Worm (Caenorhabditis elegans) whole organism, midembryonic: ENCODE measurements around the gene Y57G11C.38.

Experiments
- cog-1 ChIP-seq: sonication (generic microtip); optimal IDR thresholded peaks from 2 replicates; lab custom pipeline; 2016; ENCODE audit warnings: missing genetic modification characterization, missing compliant biosample characterization
- klf-2 ChIP-seq: fragments of 200-800 bp; sonication (Bioruptor generic); conservative IDR thresholded peaks from 2 replicates; pipeline ENCODE4 v1.3.6; 2022; ENCODE audit warnings: missing genetic modification reagents, missing genetic modification characterization, missing compliant biosample characterization
- tab-1 ChIP-seq: fragments of 200-800 bp; sonication (Bioruptor generic); IDR thresholded peaks from 2 replicates; pipeline ENCODE4 v1.3.6; 2022; ENCODE audit warnings: missing genetic modification characterization, missing compliant biosample characterization
- ztf-23 ChIP-seq: fragments of 200-800 bp; sonication (Bioruptor generic); IDR thresholded peaks from 2 replicates; pipeline ENCODE4 v1.3.6; 2022; ENCODE audit warnings: missing genetic modification reagents, missing genetic modification characterization, missing compliant biosample characterization
- ztf-29 ChIP-seq: fragments of 200-800 bp; sonication (Bioruptor generic); IDR thresholded peaks from 2 replicates; pipeline ENCODE4 v1.3.6; 2022; ENCODE audit warnings: missing genetic modification reagents, missing genetic modification characterization, missing compliant biosample characterization

DNA sequence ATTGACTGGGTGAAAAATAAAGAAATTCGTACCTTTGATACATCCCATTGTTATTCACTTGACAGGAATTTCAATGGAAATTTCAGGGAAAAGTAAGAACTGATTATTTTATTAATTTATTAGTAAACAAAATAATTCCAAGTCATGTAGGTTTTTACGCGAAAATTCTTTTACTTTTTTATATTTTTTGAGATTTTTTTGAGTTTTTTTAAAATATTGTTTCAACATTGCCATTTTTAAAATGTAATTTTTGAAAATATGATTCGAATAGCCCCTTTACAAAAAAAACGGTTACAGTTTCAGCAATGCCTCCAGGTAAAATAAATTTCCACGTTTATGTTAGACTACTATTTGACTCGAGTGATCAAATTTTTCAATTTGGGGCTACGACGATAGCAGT is 556 bp upstream of the Y57G11C.38 start, which contains the start of gene Y57G11C.23:
- no peak for TF ChIP-seq ztf-23 (GFP tag; lab: Robert Waterston, UW)
- TF ChIP-seq tab-1: no peak
- no peak for TF ChIP-seq klf-2 (GFP tag; lab: Robert Waterston, UW)
- no peak for TF ChIP-seq cog-1
- TF ChIP-seq ztf-29: no peak
